Worm (Caenorhabditis elegans): ENCODE measurements around the gene C43F9.4.

DNA sequence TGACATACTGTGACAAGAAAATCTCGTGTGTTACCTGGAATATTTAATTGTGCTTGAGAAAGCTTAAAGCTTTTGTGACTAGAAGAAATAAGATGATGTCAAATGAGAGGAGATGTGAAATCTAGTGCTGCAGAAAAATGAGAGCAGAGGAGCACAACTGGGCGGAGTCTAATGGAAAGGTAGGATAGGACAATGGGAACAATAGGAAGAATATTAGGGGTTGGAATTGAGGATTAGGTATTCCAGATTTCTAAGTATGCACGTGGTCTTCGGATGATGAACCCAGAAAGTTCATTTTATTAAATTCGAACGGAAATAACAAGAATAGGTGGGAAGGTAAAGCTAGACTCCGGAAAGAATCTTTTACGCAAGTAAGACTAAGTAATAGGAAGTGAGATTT lies 4.6 kb upstream of the C43F9.4 start, which contains the start of gene C43F9.7:
- no peak for TF ChIP-seq flt-1 (GFP tag; IDR thresholded peaks at IDR 0.05)
- TF ChIP-seq B0310.2 (tag; optimal IDR thresholded peaks at IDR 0.05), result no peak
- TF ChIP-seq ets-7 (tag; optimal IDR thresholded peaks at IDR 0.05), result no peak
- no peak for TF ChIP-seq ama-1 (optimal IDR thresholded peaks at IDR 0.05)
- TF ChIP-seq F13C5.2 (tag; optimal IDR thresholded peaks at IDR 0.05), result no peak
- no peak for TF ChIP-seq hnd-1 (tag; optimal IDR thresholded peaks at IDR 0.05)
- no peak for TF ChIP-seq pes-1 (GFP tag; IDR thresholded peaks at IDR 0.05)
- no peak for TF ChIP-seq sea-1 (GFP tag; conservative IDR thresholded peaks at IDR 0.05)
- TF ChIP-seq tra-4 (tag; optimal IDR thresholded peaks at IDR 0.05), result no peak
- no peak for TF ChIP-seq ceh-36 (tag; optimal IDR thresholded peaks at IDR 0.05)
- TF ChIP-seq scrt-1 (GFP tag; IDR thresholded peaks at IDR 0.05), result no peak
- no peak for TF ChIP-seq hmg-4 (GFP tag; optimal IDR thresholded peaks at IDR 0.05)
- no peak for TF ChIP-seq tbx-11 (GFP tag; IDR thresholded peaks at IDR 0.05)

Measured in whole organism, early embryonic.